Worm (Caenorhabditis elegans): ENCODE data around the gene C27D9.2.

C27D9.2 gene

DNA sequence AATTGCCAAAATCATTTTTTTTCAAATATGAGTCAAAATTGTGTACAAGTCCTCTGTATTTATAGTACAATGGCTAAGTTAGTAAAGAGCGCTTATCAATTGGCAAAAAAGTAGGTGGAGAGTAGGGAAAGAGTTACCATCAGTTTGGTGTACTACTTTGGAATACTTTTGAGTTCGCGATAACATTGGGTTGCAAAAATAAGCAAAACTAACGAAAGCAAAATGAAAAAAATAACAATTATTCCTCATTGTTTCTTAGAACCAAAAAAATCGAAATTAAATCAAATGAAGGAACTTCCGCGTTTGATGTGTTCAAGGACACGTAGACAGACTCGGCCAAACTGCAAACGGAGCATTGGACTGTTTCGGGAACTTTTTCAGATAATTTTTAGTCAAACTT is at the start of gene C27D9.2:
TSS of gene C27D9.2 (minus strand) at position 101 of the 400 bp plus-strand sequence.
- TF ChIP-seq F13C5.2 (tag; optimal IDR thresholded peaks at IDR 0.05), result no peak
- no peak for TF ChIP-seq pes-1 (GFP tag; IDR thresholded peaks at IDR 0.05)
- TF ChIP-seq sea-1 (GFP tag; conservative IDR thresholded peaks at IDR 0.05), result no peak
- no peak for TF ChIP-seq ceh-13 (GFP tag; optimal IDR thresholded peaks at IDR 0.05)
- TF ChIP-seq B0310.2 (tag; optimal IDR thresholded peaks at IDR 0.05), result no peak
- no peak for TF ChIP-seq ets-7 (tag; optimal IDR thresholded peaks at IDR 0.05)
- TF ChIP-seq ama-1 (optimal IDR thresholded peaks at IDR 0.05), result no peak

DNA sequence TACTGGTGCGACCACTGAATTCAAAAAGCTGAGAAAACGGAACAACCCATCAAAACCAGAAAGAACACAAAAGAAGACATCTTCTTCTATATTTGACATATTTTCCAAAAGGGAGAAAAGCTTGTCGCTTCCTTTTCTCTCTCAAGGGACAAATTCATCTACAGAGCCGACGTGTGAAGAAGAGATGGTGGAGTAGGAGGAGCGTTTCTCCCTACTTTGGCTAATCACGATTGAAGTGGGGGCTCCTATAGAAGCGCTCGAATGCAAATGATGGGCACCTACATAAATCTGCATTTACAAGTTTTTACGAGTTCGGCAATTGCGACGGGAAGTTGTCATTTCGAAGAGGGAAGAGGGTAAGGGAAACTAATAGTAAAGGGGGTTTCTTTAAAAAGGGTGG is 49.6 kb upstream of the C27D9.2 start:
- TF ChIP-seq hnd-1 (tag; optimal IDR thresholded peaks at IDR 0.05) (no peak), tbx-11 (GFP tag; IDR thresholded peaks at IDR 0.05) (no peak), B0310.2 (tag; optimal IDR thresholded peaks at IDR 0.05) (no peak), aly-1 (tag; optimal IDR thresholded peaks at IDR 0.05) (no peak), sea-1 (GFP tag; conservative IDR thresholded peaks at IDR 0.05) (no peak), ama-1 (optimal IDR thresholded peaks at IDR 0.05) (no peak), pes-1 (GFP tag; IDR thresholded peaks at IDR 0.05) (no peak), flt-1 (GFP tag; IDR thresholded peaks at IDR 0.05) (no peak), tra-4 (tag; optimal IDR thresholded peaks at IDR 0.05) (no peak), ceh-13 (GFP tag; optimal IDR thresholded peaks at IDR 0.05) (no peak), F13C5.2 (tag; optimal IDR thresholded peaks at IDR 0.05) (no peak), ceh-36 (tag; optimal IDR thresholded peaks at IDR 0.05) (no peak), ets-7 (tag; optimal IDR thresholded peaks at IDR 0.05) (no peak), tbx-37 (GFP tag; conservative IDR thresholded peaks at IDR 0.05) (no peak), scrt-1 (GFP tag; IDR thresholded peaks at IDR 0.05) (no peak), hmbx-1 (tag; optimal IDR thresholded peaks at IDR 0.05) (no peak), hmg-4 (GFP tag; optimal IDR thresholded peaks at IDR 0.05) (no peak)

DNA sequence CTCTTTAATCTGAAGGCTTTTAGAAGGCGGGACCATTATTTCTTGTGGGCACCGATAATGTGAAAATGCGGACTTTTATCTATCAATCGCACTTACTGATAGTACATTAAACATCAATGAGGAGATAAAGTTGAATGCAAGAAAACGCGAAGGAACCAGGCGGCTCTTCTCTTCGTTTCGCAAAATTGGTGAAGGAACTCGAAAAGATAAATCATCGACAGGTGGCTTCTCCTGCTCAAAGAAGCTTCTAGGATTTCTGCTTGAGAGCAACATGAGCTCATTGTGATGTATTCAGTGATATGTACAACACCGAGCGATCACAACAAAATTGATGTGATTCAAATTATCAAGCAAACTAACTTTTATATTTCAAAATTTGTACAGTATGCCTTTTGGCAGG is 49.1 kb upstream of the C27D9.2 start:
- TF ChIP-seq tra-4 (tag; optimal IDR thresholded peaks at IDR 0.05) (no peak), ama-1 (optimal IDR thresholded peaks at IDR 0.05) (no peak), pes-1 (GFP tag; IDR thresholded peaks at IDR 0.05) (no peak), hnd-1 (tag; optimal IDR thresholded peaks at IDR 0.05) (no peak), ets-7 (tag; optimal IDR thresholded peaks at IDR 0.05) (no peak), ceh-36 (tag; optimal IDR thresholded peaks at IDR 0.05) (no peak), hmg-4 (GFP tag; optimal IDR thresholded peaks at IDR 0.05) (no peak), tbx-11 (GFP tag; IDR thresholded peaks at IDR 0.05) (no peak), F13C5.2 (tag; optimal IDR thresholded peaks at IDR 0.05) (no peak), flt-1 (GFP tag; IDR thresholded peaks at IDR 0.05) (no peak), hmbx-1 (tag; optimal IDR thresholded peaks at IDR 0.05) (no peak), aly-1 (tag; optimal IDR thresholded peaks at IDR 0.05) (no peak), tbx-37 (GFP tag; conservative IDR thresholded peaks at IDR 0.05) (no peak), ceh-13 (GFP tag; optimal IDR thresholded peaks at IDR 0.05) (no peak)

DNA sequence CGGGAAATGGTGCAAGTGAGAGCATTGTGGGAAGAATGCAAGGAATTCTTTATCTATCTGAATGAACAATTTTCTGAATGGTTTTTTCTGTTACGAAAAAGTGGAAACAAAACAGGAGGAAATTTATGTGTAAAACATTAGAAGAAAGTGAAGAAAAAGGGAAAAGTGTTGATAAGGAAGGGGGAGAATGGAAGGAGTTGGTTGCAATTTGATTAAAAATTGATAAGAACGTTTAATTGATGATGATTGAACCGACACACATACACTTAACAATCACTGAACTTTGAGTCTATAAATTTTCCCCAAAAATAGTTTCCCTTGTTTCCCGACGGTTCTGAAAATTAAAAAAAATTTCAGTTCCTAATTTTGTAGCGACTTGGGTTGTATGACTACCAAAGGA is 46.3 kb upstream of the C27D9.2 start:
- TF ChIP-seq tbx-37 (GFP tag; conservative IDR thresholded peaks at IDR 0.05), result no peak
- TF ChIP-seq B0310.2 (tag; optimal IDR thresholded peaks at IDR 0.05), result no peak
- TF ChIP-seq scrt-1 (GFP tag; IDR thresholded peaks at IDR 0.05), result no peak
- no peak for TF ChIP-seq aly-1 (tag; optimal IDR thresholded peaks at IDR 0.05)
- TF ChIP-seq F13C5.2 (tag; optimal IDR thresholded peaks at IDR 0.05), result no peak
- no peak for TF ChIP-seq tra-4 (tag; optimal IDR thresholded peaks at IDR 0.05)
- TF ChIP-seq ceh-13 (GFP tag; optimal IDR thresholded peaks at IDR 0.05), result no peak
- TF ChIP-seq pes-1 (GFP tag; IDR thresholded peaks at IDR 0.05), result no peak
- no peak for TF ChIP-seq flt-1 (GFP tag; IDR thresholded peaks at IDR 0.05)
- TF ChIP-seq hnd-1 (tag; optimal IDR thresholded peaks at IDR 0.05), result no peak
- no peak for TF ChIP-seq hmg-4 (GFP tag; optimal IDR thresholded peaks at IDR 0.05)
- TF ChIP-seq sea-1 (GFP tag; conservative IDR thresholded peaks at IDR 0.05), result no peak
- TF ChIP-seq tbx-11 (GFP tag; IDR thresholded peaks at IDR 0.05), result no peak
- TF ChIP-seq ets-7 (tag; optimal IDR thresholded peaks at IDR 0.05), result no peak
- no peak for TF ChIP-seq ceh-36 (tag; optimal IDR thresholded peaks at IDR 0.05)

DNA sequence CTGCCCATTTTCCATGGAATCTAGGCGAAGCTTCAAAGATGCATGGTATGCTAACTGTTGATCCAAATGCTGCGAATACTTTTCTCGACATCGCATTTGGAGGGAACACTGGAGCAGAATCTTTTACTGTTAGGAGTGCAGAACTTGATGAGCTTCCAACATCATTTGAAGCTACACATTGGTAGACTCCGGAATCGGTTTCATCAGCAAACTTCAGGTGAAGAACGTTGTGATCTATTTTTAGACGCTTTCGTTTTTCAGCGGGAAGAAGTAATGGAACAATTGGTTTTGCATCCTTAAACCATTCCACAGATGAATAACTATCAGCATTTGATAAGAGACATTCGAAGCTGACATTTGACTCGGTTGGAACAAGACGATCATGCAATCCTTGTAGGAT is 43.9 kb upstream of the C27D9.2 start:
- no peak for TF ChIP-seq tra-4 (tag; optimal IDR thresholded peaks at IDR 0.05)
- TF ChIP-seq B0310.2 (tag; optimal IDR thresholded peaks at IDR 0.05), result no peak
- no peak for TF ChIP-seq scrt-1 (GFP tag; IDR thresholded peaks at IDR 0.05)

DNA sequence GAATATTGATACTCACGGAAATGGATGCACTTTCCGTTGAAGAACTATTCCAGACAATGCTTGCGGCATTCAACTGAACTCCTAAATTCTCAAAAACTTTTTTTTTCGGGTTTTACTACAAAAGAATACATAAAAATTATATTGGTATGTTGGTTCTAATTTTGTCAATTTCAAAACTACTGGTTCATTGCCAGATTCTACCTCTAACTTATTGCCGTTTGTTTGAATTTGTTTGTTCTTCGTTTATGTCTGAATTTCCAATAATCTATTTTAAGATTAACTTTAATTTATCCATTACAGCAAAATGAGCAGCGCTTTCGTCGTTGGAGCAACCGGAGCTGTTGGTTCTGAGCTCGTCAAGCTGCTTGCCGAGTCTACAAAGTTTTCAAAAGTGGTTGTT is 40.4 kb upstream of the C27D9.2 start, which contains the start of gene C33F10.14:
TSS of gene C33F10.14 (plus strand) at position 301 of the 400 bp plus-strand sequence.
- TF ChIP-seq hmbx-1 (tag; optimal IDR thresholded peaks at IDR 0.05), result no peak
- no peak for TF ChIP-seq flt-1 (GFP tag; IDR thresholded peaks at IDR 0.05)
- TF ChIP-seq hnd-1 (tag; optimal IDR thresholded peaks at IDR 0.05), result no peak
- no peak for TF ChIP-seq B0310.2 (tag; optimal IDR thresholded peaks at IDR 0.05)
- TF ChIP-seq ceh-36 (tag; optimal IDR thresholded peaks at IDR 0.05), result no peak
- TF ChIP-seq sea-1 (GFP tag; conservative IDR thresholded peaks at IDR 0.05), result no peak
- no peak for TF ChIP-seq pes-1 (GFP tag; IDR thresholded peaks at IDR 0.05)
- TF ChIP-seq tra-4 (tag; optimal IDR thresholded peaks at IDR 0.05), result no peak
- no peak for TF ChIP-seq ceh-13 (GFP tag; optimal IDR thresholded peaks at IDR 0.05)
- no peak for TF ChIP-seq tbx-37 (GFP tag; conservative IDR thresholded peaks at IDR 0.05)
- no peak for TF ChIP-seq ets-7 (tag; optimal IDR thresholded peaks at IDR 0.05)
- TF ChIP-seq ama-1 (optimal IDR thresholded peaks at IDR 0.05), result no peak
- no peak for TF ChIP-seq hmg-4 (GFP tag; optimal IDR thresholded peaks at IDR 0.05)
- no peak for TF ChIP-seq F13C5.2 (tag; optimal IDR thresholded peaks at IDR 0.05)
- no peak for TF ChIP-seq scrt-1 (GFP tag; IDR thresholded peaks at IDR 0.05)
- no peak for TF ChIP-seq tbx-11 (GFP tag; IDR thresholded peaks at IDR 0.05)
- no peak for TF ChIP-seq aly-1 (tag; optimal IDR thresholded peaks at IDR 0.05)

DNA sequence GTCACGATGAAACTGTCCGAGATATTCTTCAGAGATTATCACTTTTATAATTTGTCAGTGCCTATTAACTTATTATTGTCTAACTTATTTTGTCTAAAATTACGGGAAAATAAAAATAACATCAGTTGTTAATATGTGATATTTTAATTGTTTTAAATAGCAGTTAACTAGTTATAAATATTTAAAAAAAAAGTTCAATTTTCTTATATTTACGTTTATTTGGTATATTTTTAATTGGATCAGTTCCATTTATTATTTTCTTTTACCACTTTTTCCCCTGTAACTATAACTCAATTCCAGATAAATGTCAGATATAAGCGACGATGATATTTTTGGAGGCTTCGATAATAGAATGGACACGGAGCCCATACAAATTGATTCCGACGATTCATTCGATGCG is 38.8 kb upstream of the C27D9.2 start, which contains the start of gene C33F10.4:
TSS of gene C33F10.4 (plus strand) at position 301 of the 400 bp plus-strand sequence.
- TF ChIP-seq tbx-11 (GFP tag; IDR thresholded peaks at IDR 0.05) (no peak), tbx-37 (GFP tag; conservative IDR thresholded peaks at IDR 0.05) (no peak), ceh-36 (tag; optimal IDR thresholded peaks at IDR 0.05) (no peak), B0310.2 (tag; optimal IDR thresholded peaks at IDR 0.05) (no peak), hnd-1 (tag; optimal IDR thresholded peaks at IDR 0.05) (no peak), aly-1 (tag; optimal IDR thresholded peaks at IDR 0.05) (no peak), F13C5.2 (tag; optimal IDR thresholded peaks at IDR 0.05) (no peak), hmbx-1 (tag; optimal IDR thresholded peaks at IDR 0.05) (no peak), sea-1 (GFP tag; conservative IDR thresholded peaks at IDR 0.05) (no peak), ceh-13 (GFP tag; optimal IDR thresholded peaks at IDR 0.05) (no peak), tra-4 (tag; optimal IDR thresholded peaks at IDR 0.05) (no peak), hmg-4 (GFP tag; optimal IDR thresholded peaks at IDR 0.05) (no peak), scrt-1 (GFP tag; IDR thresholded peaks at IDR 0.05) (no peak), pes-1 (GFP tag; IDR thresholded peaks at IDR 0.05) (no peak)
